Fruit fly (Drosophila melanogaster): ENCODE results near the gene Ir75b.

DNA sequence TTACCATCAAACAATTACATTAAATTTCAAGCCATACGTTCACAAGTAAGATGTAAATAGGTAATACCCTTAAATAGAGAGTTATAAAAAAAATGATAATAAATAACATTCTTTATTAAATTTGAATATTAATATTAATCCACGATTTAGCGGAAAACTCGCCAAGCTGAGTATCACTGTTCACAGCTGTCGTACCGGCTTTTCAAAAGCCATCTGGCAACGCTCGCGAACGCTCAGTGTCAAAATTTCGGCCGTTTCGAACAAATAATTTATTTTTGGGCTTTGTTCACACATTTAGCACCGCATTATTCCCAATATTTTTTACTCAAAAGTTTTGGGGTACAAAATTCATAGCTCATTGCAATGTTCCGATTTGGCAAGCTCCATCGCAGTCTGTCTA is 29.5 kb upstream of the Ir75b start, which contains the start of gene TrpRS-m:
- TF ChIP-seq CG11902 (GFP tag; optimal IDR thresholded peaks at IDR 0.05) = no peak
- no peak for TF ChIP-seq CG15336 (GFP tag; IDR thresholded peaks at IDR 0.05)
